Fruit fly (Drosophila melanogaster) whole organism, pupa: Measurements from ENCODE around the gene nmo.

Experiments
- CG10348 ChIP-seq: fragments of 200-800 bp; sonication (Bioruptor generic); IDR thresholded peaks from 2 replicates; pipeline ENCODE4 v1.3.6; 2022; ENCODE audit warnings: missing biosample characterization, missing genetic modification characterization
- CG12605 ChIP-seq: fragments of 200-800 bp; sonication (Bioruptor generic); IDR thresholded peaks from 2 replicates; pipeline ENCODE4 v1.3.6; 2022; ENCODE audit warnings: missing biosample characterization, missing genetic modification characterization
- CG15710 ChIP-seq: fragments of 200-800 bp; sonication (Bioruptor generic); optimal IDR thresholded peaks from 2 replicates; lab custom pipeline; 2018; ENCODE audit warnings: missing biosample characterization, mild to moderate bottlenecking, missing genetic modification characterization, moderate library complexity
- CG17806 ChIP-seq: fragments of 200-800 bp; sonication (Bioruptor generic); optimal IDR thresholded peaks from 2 replicates; lab custom pipeline; 2018; ENCODE audit warnings: missing biosample characterization, mild to moderate bottlenecking, missing genetic modification characterization, moderate library complexity
- CG8159 ChIP-seq: fragments of 200-800 bp; sonication (Bioruptor generic); optimal IDR thresholded peaks from 3 replicates; lab custom pipeline; 2018; ENCODE audit warnings: missing biosample characterization, mild to moderate bottlenecking, missing genetic modification characterization, moderate library complexity
- CG8301 ChIP-seq: fragments of 200-800 bp; sonication (Bioruptor generic); optimal IDR thresholded peaks from 2 replicates; lab custom pipeline; 2018; ENCODE audit warnings: missing biosample characterization, mild to moderate bottlenecking, missing genetic modification characterization
- D1 ChIP-seq: fragments of 200-800 bp; sonication (Bioruptor generic); optimal IDR thresholded peaks from 2 replicates; lab custom pipeline; 2018; ENCODE audit warnings: missing biosample characterization, mild to moderate bottlenecking, missing genetic modification characterization, moderate library complexity
- Ets98B ChIP-seq: fragments of 200-800 bp; sonication (Bioruptor generic); IDR thresholded peaks from 2 replicates; pipeline ENCODE4 v1.3.6; 2022; ENCODE audit warnings: missing biosample characterization, missing genetic modification characterization
- Pif1B ChIP-seq: fragments of 200-800 bp; sonication (Bioruptor generic); optimal IDR thresholded peaks from 3 replicates; lab custom pipeline; 2016; ENCODE audit warnings: missing biosample characterization, missing genetic modification characterization
- Snoo ChIP-seq: fragments of 200-800 bp; sonication (Bioruptor generic); optimal IDR thresholded peaks from 3 replicates; lab custom pipeline; 2017; ENCODE audit warnings: missing biosample characterization, mild to moderate bottlenecking, missing genetic modification characterization, inconsistent platforms
- rn ChIP-seq: fragments of 200-800 bp; sonication (Bioruptor generic); IDR thresholded peaks from 2 replicates; pipeline ENCODE4 v1.3.6; 2022; ENCODE audit warnings: missing biosample characterization, missing genetic modification characterization

DNA sequence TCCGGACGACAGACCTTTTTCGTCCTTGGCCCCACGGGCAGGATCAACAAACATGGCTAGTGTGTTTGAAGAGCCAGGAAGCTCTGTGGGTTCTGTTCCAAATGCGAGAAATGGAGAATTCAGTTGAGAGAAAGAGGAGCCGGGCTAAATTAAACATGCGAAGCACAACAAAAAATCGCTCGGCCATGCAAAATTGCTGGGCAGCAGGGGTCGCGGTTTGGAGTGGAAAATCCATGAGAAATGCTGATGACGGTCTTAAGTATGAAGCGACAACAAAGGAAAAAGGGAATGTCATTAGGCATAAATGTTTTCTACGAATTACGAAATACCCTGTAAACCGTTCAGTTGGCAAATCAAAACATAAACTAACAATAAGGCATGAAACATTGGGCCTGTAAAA, 54.2 kb downstream of the nmo start:
- TF ChIP-seq Pif1B (GFP tag; lab: Kevin White, UChicago) (no peak), CG12605 (no peak), CG17806 (no peak), CG10348 (GFP tag; lab: Robert Waterston, UW) (no peak), Ets98B (no peak), CG15710 (tag; lab: Kevin White, UChicago) (no peak), CG8159 (tag; lab: Kevin White, UChicago) (no peak), D1 (no peak), Snoo (tag; lab: Kevin White, UChicago) (no peak), CG8301 (no peak), rn (GFP tag; lab: Robert Waterston, UW) (no peak)
